Worm (Caenorhabditis elegans) whole organism, mixed stage, embryonic: Measurements from ENCODE around the gene C07A12.2.
A peak's percentile ranks its signal among the peaks of the same experiment; 100 is the strongest.

Source experiments
- M03D4.4 ChIP-seq: sonication (generic microtip); optimal IDR thresholded peaks from 2 replicates; lab custom pipeline; 2017; ENCODE audit warnings: mild to moderate bottlenecking, missing genetic modification characterization, missing compliant biosample characterization
- blmp-1 ChIP-seq: fragments of 150-350 bp; optimal IDR thresholded peaks from 2 replicates; lab custom pipeline; 2014; ENCODE audit warnings: missing biosample characterization, missing genetic modification characterization
- ceh-39 ChIP-seq: fragments of 150-350 bp; optimal IDR thresholded peaks from 2 replicates; lab custom pipeline; 2014; ENCODE audit warnings: missing biosample characterization, missing genetic modification characterization
- ceh-43 ChIP-seq: fragments of 200-800 bp; sonication (Bioruptor generic); optimal IDR thresholded peaks from 2 replicates; lab custom pipeline; 2018; ENCODE audit warnings: mild to moderate bottlenecking, missing genetic modification characterization, moderate library complexity, missing compliant biosample characterization
- ceh-83 ChIP-seq: fragments of 200-800 bp; sonication (Bioruptor generic); optimal IDR thresholded peaks from 2 replicates; lab custom pipeline; 2018; ENCODE audit warnings: mild to moderate bottlenecking, missing genetic modification characterization, missing compliant biosample characterization
- ces-1 ChIP-seq: fragments of 150-350 bp; optimal IDR thresholded peaks from 2 replicates; lab custom pipeline; 2014; ENCODE audit warnings: missing biosample characterization, missing genetic modification reagents, missing genetic modification characterization
- drap-1 ChIP-seq: fragments of 200-800 bp; sonication (Bioruptor generic); optimal IDR thresholded peaks from 3 replicates; lab custom pipeline; 2018; ENCODE audit warnings: mild to moderate bottlenecking, missing genetic modification characterization, missing compliant biosample characterization
- elt-1 ChIP-seq: sonication (generic microtip); optimal IDR thresholded peaks from 2 replicates; lab custom pipeline; 2017; ENCODE audit warnings: missing genetic modification characterization, mild to moderate bottlenecking, missing compliant biosample characterization, antibody characterized with exemption, moderate library complexity, borderline replicate concordance; ENCODE audit not compliant: insufficient read depth
- elt-3 ChIP-seq: fragments of 150-350 bp; optimal IDR thresholded peaks from 2 replicates; lab custom pipeline; 2014; ENCODE audit warnings: missing biosample characterization, missing genetic modification characterization
- flh-1 ChIP-seq: fragments of 200-800 bp; sonication (Bioruptor generic); optimal IDR thresholded peaks from 2 replicates; lab custom pipeline; 2018; ENCODE audit warnings: mild to moderate bottlenecking, missing genetic modification characterization, moderate library complexity, missing compliant biosample characterization
- ham-2 ChIP-seq: fragments of 200-800 bp; sonication (Bioruptor generic); optimal IDR thresholded peaks from 2 replicates; lab custom pipeline; 2018; ENCODE audit warnings: mild to moderate bottlenecking, missing genetic modification characterization, missing compliant biosample characterization
- hlh-1 ChIP-seq: fragments of 150-350 bp; optimal IDR thresholded peaks from 2 replicates; lab custom pipeline; 2014; ENCODE audit warnings: missing biosample characterization, missing genetic modification reagents, missing genetic modification characterization
- lin-13 ChIP-seq: fragments of 150-350 bp; optimal IDR thresholded peaks from 2 replicates; lab custom pipeline; 2014; ENCODE audit warnings: missing biosample characterization, missing genetic modification characterization
- lin-32 ChIP-seq: fragments of 200-800 bp; sonication (Bioruptor generic); optimal IDR thresholded peaks from 2 replicates; lab custom pipeline; 2018; ENCODE audit warnings: mild to moderate bottlenecking, missing genetic modification characterization, missing compliant biosample characterization
- lsy-2 ChIP-seq: fragments of 150-350 bp; optimal IDR thresholded peaks from 2 replicates; lab custom pipeline; 2014; ENCODE audit warnings: missing biosample characterization, missing genetic modification characterization
- mab-5 ChIP-seq: fragments of 150-350 bp; optimal IDR thresholded peaks from 2 replicates; lab custom pipeline; 2014; ENCODE audit warnings: missing biosample characterization, missing genetic modification characterization
- mep-1 ChIP-seq: fragments of 150-350 bp; optimal IDR thresholded peaks from 2 replicates; lab custom pipeline; 2017; ENCODE audit warnings: missing biosample characterization, missing genetic modification reagents, missing genetic modification characterization, inconsistent platforms
- nhr-12 ChIP-seq: fragments of 150-350 bp; optimal IDR thresholded peaks from 2 replicates; lab custom pipeline; 2014; ENCODE audit warnings: missing biosample characterization, missing genetic modification characterization
- nhr-2 ChIP-seq: fragments of 150-350 bp; optimal IDR thresholded peaks from 2 replicates; lab custom pipeline; 2014; ENCODE audit warnings: missing biosample characterization, missing genetic modification characterization
- nhr-28 ChIP-seq: fragments of 150-350 bp; optimal IDR thresholded peaks from 2 replicates; lab custom pipeline; 2014; ENCODE audit warnings: missing biosample characterization, missing genetic modification characterization
- nhr-76 ChIP-seq: sonication (generic microtip); optimal IDR thresholded peaks from 2 replicates; lab custom pipeline; 2017; ENCODE audit warnings: missing biosample characterization, missing genetic modification characterization
- pha-4 ChIP-seq: fragments of 150-350 bp; optimal IDR thresholded peaks from 2 replicates; lab custom pipeline; 2018; ENCODE audit warnings: missing biosample characterization, missing genetic modification reagents, missing genetic modification characterization
- sem-2 ChIP-seq: fragments of 200-800 bp; sonication (Bioruptor generic); optimal IDR thresholded peaks from 2 replicates; lab custom pipeline; 2018; ENCODE audit warnings: mild to moderate bottlenecking, missing genetic modification characterization, missing compliant biosample characterization
- snpc-4 ChIP-seq: fragments of 150-350 bp; optimal IDR thresholded peaks from 2 replicates; lab custom pipeline; 2014; ENCODE audit warnings: missing biosample characterization, missing genetic modification characterization
- sptf-1 ChIP-seq: sonication (generic microtip); optimal IDR thresholded peaks from 2 replicates; lab custom pipeline; 2017; ENCODE audit warnings: mild to moderate bottlenecking, missing genetic modification characterization, moderate library complexity, missing compliant biosample characterization
- tbx-8 ChIP-seq: fragments of 200-800 bp; sonication (Bioruptor generic); optimal IDR thresholded peaks from 2 replicates; lab custom pipeline; 2018; ENCODE audit warnings: mild to moderate bottlenecking, missing genetic modification characterization, moderate library complexity, missing compliant biosample characterization
- unc-120 ChIP-seq: sonication (generic microtip); optimal IDR thresholded peaks from 2 replicates; lab custom pipeline; 2017; ENCODE audit warnings: missing genetic modification characterization, missing compliant biosample characterization; ENCODE audit not compliant: poor library complexity, severe bottlenecking
- unc-39 ChIP-seq: fragments of 150-350 bp; optimal IDR thresholded peaks from 2 replicates; lab custom pipeline; 2014; ENCODE audit warnings: missing biosample characterization, missing genetic modification characterization
- unc-62 ChIP-seq: fragments of 150-350 bp; optimal IDR thresholded peaks from 2 replicates; lab custom pipeline; 2014; ENCODE audit warnings: missing biosample characterization, missing genetic modification reagents, missing genetic modification characterization
- ztf-11 ChIP-seq: fragments of 150-350 bp; optimal IDR thresholded peaks from 2 replicates; lab custom pipeline; 2014; ENCODE audit warnings: missing biosample characterization, missing genetic modification characterization

C07A12.2 gene

ce11 chrX:4528905-4529304 lies 15.7 kb upstream of the C07A12.2 start:
- TF ChIP-seq ztf-11 (tag; lab: Kevin White, UChicago) (no peak), elt-1 (tag; lab: Kevin White, UChicago) (peak; percentile 76)

ce11 chrX:4530426-4531044 lies 14.1 kb upstream of the C07A12.2 start:
- no peak for TF ChIP-seq drap-1
- TF ChIP-seq mep-1 (tag; lab: Kevin White, UChicago), result no peak
- TF ChIP-seq ceh-43, result no peak
- no peak for TF ChIP-seq sem-2
- TF ChIP-seq elt-1 (tag; lab: Kevin White, UChicago), result no peak
- no peak for TF ChIP-seq ceh-39 (tag; lab: Kevin White, UChicago)
- no peak for TF ChIP-seq M03D4.4 (tag; lab: Kevin White, UChicago)
- TF ChIP-seq sptf-1 (tag; lab: Kevin White, UChicago), result no peak
- TF ChIP-seq lin-32 (GFP tag; lab: Kevin White, UChicago), result no peak
- TF ChIP-seq ces-1 (GFP tag; lab: Kevin White, UChicago), result no peak
- TF ChIP-seq ham-2 (GFP tag; lab: Kevin White, UChicago), result no peak
- no peak for TF ChIP-seq elt-3 (tag; lab: Kevin White, UChicago)
- TF ChIP-seq lsy-2 (tag; lab: Kevin White, UChicago), result no peak
- TF ChIP-seq unc-39 (tag; lab: Kevin White, UChicago), result no peak
- no peak for TF ChIP-seq nhr-28 (tag; lab: Kevin White, UChicago)
- TF ChIP-seq ceh-83 (GFP tag; lab: Kevin White, UChicago), result no peak
- TF ChIP-seq lin-13, result no peak
- no peak for TF ChIP-seq unc-120 (tag; lab: Kevin White, UChicago)
- no peak for TF ChIP-seq unc-62
- no peak for TF ChIP-seq flh-1 (GFP tag; lab: Kevin White, UChicago)

DNA sequence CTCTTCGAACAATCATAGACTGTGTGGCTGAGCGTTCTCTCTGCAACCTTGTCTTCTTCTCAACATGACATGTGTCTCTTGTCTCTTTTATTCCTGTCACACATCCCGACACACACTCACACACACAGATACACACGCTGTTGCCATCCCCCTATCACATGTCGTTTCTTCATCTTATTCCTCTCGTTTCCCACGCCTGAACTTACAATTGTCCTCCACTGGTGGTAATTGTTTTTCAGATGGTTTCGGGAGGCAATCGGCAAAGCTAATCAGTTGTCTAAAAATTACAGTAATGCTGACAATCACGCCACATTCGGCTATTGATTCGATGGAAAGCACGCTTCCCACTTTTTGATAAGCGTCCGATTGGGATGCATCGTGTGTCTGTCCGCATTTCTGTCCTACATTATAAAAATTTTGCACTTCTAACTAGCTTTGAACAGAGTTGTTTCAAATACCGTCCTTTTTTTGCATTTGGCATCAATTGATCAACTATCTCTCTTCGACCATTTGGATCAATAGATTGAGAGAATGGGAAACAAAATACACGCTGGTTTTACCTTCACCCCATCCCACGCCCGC lies 12.4 kb upstream of the C07A12.2 start, which contains the start of gene nhr-35:
TSS of gene nhr-35 (plus strand) at position 532 of the 582 bp plus-strand sequence.
- no peak for TF ChIP-seq lin-13
- no peak for TF ChIP-seq nhr-76
- peak; percentile 60 for TF ChIP-seq nhr-2 (tag; lab: Kevin White, UChicago)
- no peak for TF ChIP-seq lin-32 (GFP tag; lab: Kevin White, UChicago)
- no peak for TF ChIP-seq ceh-43
- TF ChIP-seq unc-120 (tag; lab: Kevin White, UChicago), result peak; percentile 43
- TF ChIP-seq ham-2 (GFP tag; lab: Kevin White, UChicago), result peak; percentile 6
- TF ChIP-seq pha-4 (tag; lab: Kevin White, UChicago), result no peak
- TF ChIP-seq unc-62, result peak; percentile 95
- no peak for TF ChIP-seq mab-5 (tag; lab: Kevin White, UChicago)
- TF ChIP-seq hlh-1 (tag; lab: Kevin White, UChicago), result peak; percentile 91
- TF ChIP-seq tbx-8 (GFP tag; lab: Kevin White, UChicago), result no peak
- TF ChIP-seq sem-2, result no peak
- TF ChIP-seq, all 35 proteins: peak for 5

- TF ChIP-seq snpc-4 (tag; lab: Kevin White, UChicago) (no peak), lsy-2 (tag; lab: Kevin White, UChicago) (no peak), nhr-12 (tag; lab: Kevin White, UChicago) (no peak), ceh-83 (GFP tag; lab: Kevin White, UChicago) (no peak), ceh-43 (no peak), nhr-76 (no peak), blmp-1 (tag; lab: Kevin White, UChicago) (no peak), unc-39 (tag; lab: Kevin White, UChicago) (no peak), hlh-1 (tag; lab: Kevin White, UChicago) (no peak)
These were observed 10.5 kb upstream of the C07A12.2 start for ce11 chrX:4534112-4534511.

ce11 chrX:4548929-4549328 lies 4.3 kb downstream of the C07A12.2 start:
- TF ChIP-seq sptf-1 (tag; lab: Kevin White, UChicago) (no peak), mep-1 (tag; lab: Kevin White, UChicago) (no peak), lin-13 (no peak), elt-1 (tag; lab: Kevin White, UChicago) (peak; percentile 50), nhr-2 (tag; lab: Kevin White, UChicago) (peak; percentile 58), ham-2 (GFP tag; lab: Kevin White, UChicago) (peak; percentile 78), hlh-1 (tag; lab: Kevin White, UChicago) (no peak)
- TF ChIP-seq, all 35 proteins: peak for 3
